Worm (Caenorhabditis elegans) whole organism, mixed stage, embryonic: ENCODE results near the gene B0393.5.

Experiments
- M03D4.4 ChIP-seq: sonication (generic microtip); optimal IDR thresholded peaks from 2 replicates; lab custom pipeline; 2017; ENCODE audit warnings: mild to moderate bottlenecking, missing genetic modification characterization, missing compliant biosample characterization
- blmp-1 ChIP-seq: fragments of 150-350 bp; optimal IDR thresholded peaks from 2 replicates; lab custom pipeline; 2014; ENCODE audit warnings: missing biosample characterization, missing genetic modification characterization
- ces-1 ChIP-seq: fragments of 150-350 bp; optimal IDR thresholded peaks from 2 replicates; lab custom pipeline; 2014; ENCODE audit warnings: missing biosample characterization, missing genetic modification reagents, missing genetic modification characterization
- drap-1 ChIP-seq: fragments of 200-800 bp; sonication (Bioruptor generic); optimal IDR thresholded peaks from 3 replicates; lab custom pipeline; 2018; ENCODE audit warnings: mild to moderate bottlenecking, missing genetic modification characterization, missing compliant biosample characterization
- elt-1 ChIP-seq: sonication (generic microtip); optimal IDR thresholded peaks from 2 replicates; lab custom pipeline; 2017; ENCODE audit warnings: missing genetic modification characterization, mild to moderate bottlenecking, missing compliant biosample characterization, antibody characterized with exemption, moderate library complexity, borderline replicate concordance; ENCODE audit not compliant: insufficient read depth
- elt-3 ChIP-seq: fragments of 150-350 bp; optimal IDR thresholded peaks from 2 replicates; lab custom pipeline; 2014; ENCODE audit warnings: missing biosample characterization, missing genetic modification characterization
- ham-2 ChIP-seq: fragments of 200-800 bp; sonication (Bioruptor generic); optimal IDR thresholded peaks from 2 replicates; lab custom pipeline; 2018; ENCODE audit warnings: mild to moderate bottlenecking, missing genetic modification characterization, missing compliant biosample characterization
- nhr-237 ChIP-seq: fragments of 150-350 bp; optimal IDR thresholded peaks from 2 replicates; lab custom pipeline; 2014; ENCODE audit warnings: missing biosample characterization, missing genetic modification characterization
- nhr-28 ChIP-seq: fragments of 150-350 bp; optimal IDR thresholded peaks from 2 replicates; lab custom pipeline; 2014; ENCODE audit warnings: missing biosample characterization, missing genetic modification characterization
- nhr-76 ChIP-seq: sonication (generic microtip); optimal IDR thresholded peaks from 2 replicates; lab custom pipeline; 2017; ENCODE audit warnings: missing biosample characterization, missing genetic modification characterization
- pha-4 ChIP-seq: fragments of 150-350 bp; optimal IDR thresholded peaks from 2 replicates; lab custom pipeline; 2018; ENCODE audit warnings: missing biosample characterization, missing genetic modification reagents, missing genetic modification characterization
- unc-39 ChIP-seq: fragments of 150-350 bp; optimal IDR thresholded peaks from 2 replicates; lab custom pipeline; 2014; ENCODE audit warnings: missing biosample characterization, missing genetic modification characterization

DNA sequence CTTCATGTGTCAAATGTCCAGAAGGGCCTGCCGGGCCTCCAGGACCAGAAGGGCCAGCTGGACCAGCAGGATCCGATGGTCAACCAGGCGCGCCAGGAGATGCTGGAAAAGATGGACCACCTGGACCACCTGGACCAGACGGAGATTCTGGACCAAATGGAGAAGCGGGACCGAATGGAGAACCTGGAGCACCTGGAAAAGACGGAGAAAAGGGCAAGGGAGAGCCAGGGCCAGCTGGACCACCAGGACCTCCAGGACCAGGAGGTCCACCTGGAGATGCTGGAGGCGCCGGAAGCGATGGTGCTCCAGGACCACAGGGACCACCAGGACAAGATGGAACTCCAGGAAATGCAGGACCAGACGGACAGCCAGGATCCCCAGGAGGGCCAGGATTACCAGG, 16.9 kb upstream of the B0393.5 start:
- TF ChIP-seq unc-39: no peak
- no peak for TF ChIP-seq elt-3
- no peak for TF ChIP-seq drap-1 (GFP tag; lab: Kevin White, UChicago)
- no peak for TF ChIP-seq nhr-237 (tag; lab: Kevin White, UChicago)
- TF ChIP-seq pha-4: no peak
- no peak for TF ChIP-seq blmp-1
- TF ChIP-seq M03D4.4 (tag; lab: Kevin White, UChicago): no peak
- no peak for TF ChIP-seq nhr-76
- no peak for TF ChIP-seq nhr-28 (tag; lab: Kevin White, UChicago)
- TF ChIP-seq ham-2 (GFP tag; lab: Kevin White, UChicago): no peak
- no peak for TF ChIP-seq ces-1 (GFP tag; lab: Kevin White, UChicago)
- no peak for TF ChIP-seq elt-1 (tag; lab: Kevin White, UChicago)
